Fruit fly (Drosophila melanogaster): ENCODE measurements around the gene CG10907.

Gene CG10907

DNA sequence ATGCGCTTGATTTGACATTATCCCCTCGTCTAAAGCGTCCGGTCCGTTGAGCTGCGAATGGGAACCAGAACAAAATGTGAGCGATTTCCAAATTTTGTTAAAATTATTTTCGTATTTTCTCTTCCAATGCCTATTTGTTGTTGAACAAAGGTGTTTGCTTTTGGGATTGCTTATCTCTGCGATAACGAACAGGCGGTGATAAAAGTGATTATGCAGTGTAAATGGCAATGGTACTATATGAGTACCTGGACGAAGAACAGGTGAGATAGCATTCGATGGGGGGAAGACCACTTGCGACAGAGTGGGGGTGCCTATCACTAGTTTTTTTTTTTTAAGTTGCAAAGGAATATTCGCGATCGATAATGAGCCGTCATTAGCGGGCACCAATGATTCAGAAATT lies 5.1 kb upstream of the CG10907 start:
- TF ChIP-seq psq (optimal IDR thresholded peaks at IDR 0.05) (no peak), h (optimal IDR thresholded peaks at IDR 0.05) (no peak), ttk (optimal IDR thresholded peaks at IDR 0.05) (no peak), Sin3A (optimal IDR thresholded peaks at IDR 0.05) (no peak), insv (optimal IDR thresholded peaks at IDR 0.05) (no peak), Myc (optimal IDR thresholded peaks at IDR 0.05) (no peak)

DNA sequence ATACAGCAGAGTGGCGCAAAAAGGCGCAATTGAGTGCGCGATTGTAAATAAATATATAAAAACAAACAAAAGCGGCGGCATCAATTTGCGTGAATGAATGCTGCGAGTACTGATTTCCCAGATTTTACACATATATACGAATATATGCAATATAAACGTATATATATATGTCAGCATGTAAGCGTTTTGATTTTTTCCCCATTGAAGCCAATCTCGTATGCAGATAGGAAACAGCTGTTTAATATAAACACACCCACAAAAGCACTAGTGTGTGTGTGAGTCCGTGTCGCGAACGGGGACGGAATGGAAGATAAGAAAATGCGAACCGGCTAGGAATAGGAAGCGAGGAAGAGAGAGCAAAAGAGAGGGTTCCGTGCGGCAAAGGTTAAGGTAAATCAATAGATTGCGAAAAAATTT lies 4.4 kb upstream of the CG10907 start:
- TF ChIP-seq ttk (optimal IDR thresholded peaks at IDR 0.05) = no peak
- peak; percentile 5 for TF ChIP-seq psq (optimal IDR thresholded peaks at IDR 0.05)

DNA sequence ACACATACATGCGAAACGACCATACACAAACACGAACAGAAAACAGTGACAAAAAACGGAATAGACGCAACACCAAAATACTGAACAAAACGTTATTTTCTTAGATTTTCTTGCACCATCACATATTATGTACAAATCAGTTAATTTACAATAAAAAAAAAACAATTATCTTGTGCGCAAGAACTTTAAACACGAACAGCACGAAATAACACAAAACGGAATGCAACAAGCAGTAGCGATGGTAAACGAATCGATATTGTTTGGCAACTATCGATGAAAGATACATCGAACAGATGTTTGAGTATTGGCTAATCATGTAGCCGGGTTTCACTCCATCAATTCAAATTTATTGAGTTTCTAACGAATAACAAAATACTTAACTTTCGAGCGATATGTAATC lies 3.5 kb upstream of the CG10907 start, which contains the start of gene Pi3K68D:
Gene Pi3K68D, minus strand, starts transcription at position 241 of the 400 bp plus-strand sequence.
- TF ChIP-seq psq (optimal IDR thresholded peaks at IDR 0.05) = no peak
- no peak for TF ChIP-seq Sin3A (optimal IDR thresholded peaks at IDR 0.05)
- TF ChIP-seq insv (optimal IDR thresholded peaks at IDR 0.05) = no peak
- TF ChIP-seq Myc (optimal IDR thresholded peaks at IDR 0.05) = no peak
- no peak for TF ChIP-seq ttk (optimal IDR thresholded peaks at IDR 0.05)
- no peak for TF ChIP-seq h (optimal IDR thresholded peaks at IDR 0.05)

DNA sequence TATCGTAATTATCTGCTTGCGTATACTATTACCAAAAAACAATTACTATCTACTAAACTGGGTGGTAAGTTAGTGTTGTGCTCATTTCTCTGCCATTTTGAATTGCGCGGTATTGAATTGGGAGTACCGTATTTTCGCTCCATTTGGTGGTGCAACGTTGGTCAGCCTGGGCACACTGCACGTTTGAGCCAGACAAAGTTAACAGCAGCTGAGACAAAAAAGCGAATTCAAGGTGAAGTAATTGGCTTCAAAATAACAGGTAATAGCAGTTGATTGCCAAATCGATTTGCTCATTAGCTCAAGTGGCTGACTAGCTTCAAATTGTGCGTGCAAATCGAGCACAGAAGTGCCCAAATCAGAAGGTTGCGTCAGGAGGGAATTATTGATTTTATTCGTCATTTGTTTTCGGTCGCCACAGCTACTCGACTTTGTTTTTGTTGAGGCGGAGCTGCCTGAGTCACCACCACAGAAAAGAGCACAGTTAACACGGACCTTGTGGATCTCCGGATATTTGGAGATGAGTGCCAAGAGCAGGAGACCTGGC lies 2.2 kb downstream of the CG10907 start, which contains the start of gene Klp68D:
Gene Klp68D, plus strand, starts transcription at position 175 of the 544 bp plus-strand sequence.
- TF ChIP-seq Myc (optimal IDR thresholded peaks at IDR 0.05) (no peak), ttk (optimal IDR thresholded peaks at IDR 0.05) (no peak), psq (optimal IDR thresholded peaks at IDR 0.05) (no peak), h (optimal IDR thresholded peaks at IDR 0.05) (no peak), Sin3A (optimal IDR thresholded peaks at IDR 0.05) (no peak), insv (optimal IDR thresholded peaks at IDR 0.05) (no peak)

DNA sequence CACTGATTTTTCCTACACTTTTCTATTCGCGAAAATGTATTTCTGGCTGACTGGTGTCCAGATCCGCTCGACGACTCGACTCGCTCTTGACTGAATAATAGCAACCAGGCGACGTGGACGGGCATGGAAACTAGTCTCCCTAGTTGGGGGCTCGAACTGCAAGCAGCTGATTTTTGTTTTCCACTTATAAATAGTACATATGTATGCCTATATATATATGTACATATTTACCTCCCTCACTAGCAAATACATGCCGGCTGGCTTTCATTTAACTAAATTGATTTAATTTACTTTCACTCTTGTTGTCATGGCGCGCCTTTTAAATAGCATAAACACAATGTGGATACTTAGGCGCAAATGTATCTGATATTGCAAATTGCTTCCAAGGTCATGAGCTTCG lies 7.4 kb downstream of the CG10907 start, which contains the start of gene Gcat:
Gene Gcat, minus strand, starts transcription at position 101 of the 400 bp plus-strand sequence.
- TF ChIP-seq Myc (optimal IDR thresholded peaks at IDR 0.05) (no peak), psq (optimal IDR thresholded peaks at IDR 0.05) (no peak), h (optimal IDR thresholded peaks at IDR 0.05) (no peak), ttk (optimal IDR thresholded peaks at IDR 0.05) (no peak), Sin3A (optimal IDR thresholded peaks at IDR 0.05) (no peak), insv (optimal IDR thresholded peaks at IDR 0.05) (no peak)

DNA sequence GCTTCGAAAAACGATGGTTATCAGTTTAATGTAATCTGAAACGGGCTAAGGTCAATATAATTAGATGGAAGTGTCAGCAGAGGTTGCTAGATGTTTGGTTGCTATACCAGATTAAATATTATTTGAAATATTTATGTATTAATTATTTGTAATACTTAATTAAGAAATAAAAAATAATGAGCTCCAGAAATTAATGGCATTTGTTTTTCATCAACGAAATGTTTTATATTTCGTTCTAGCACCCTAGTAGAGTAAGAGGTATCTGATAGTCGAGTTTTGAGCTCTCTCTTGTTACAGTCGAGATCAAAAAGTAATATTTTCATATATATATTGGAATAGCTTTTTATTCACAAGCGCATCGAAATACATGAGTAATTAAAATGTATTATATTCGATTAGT lies 8.3 kb downstream of the CG10907 start:
- TF ChIP-seq psq (optimal IDR thresholded peaks at IDR 0.05) (no peak), Myc (optimal IDR thresholded peaks at IDR 0.05) (no peak), insv (optimal IDR thresholded peaks at IDR 0.05) (no peak), Sin3A (optimal IDR thresholded peaks at IDR 0.05) (no peak), ttk (optimal IDR thresholded peaks at IDR 0.05) (no peak), h (optimal IDR thresholded peaks at IDR 0.05) (no peak)

- TF ChIP-seq psq (optimal IDR thresholded peaks at IDR 0.05) (no peak), Myc (optimal IDR thresholded peaks at IDR 0.05) (no peak), ttk (optimal IDR thresholded peaks at IDR 0.05) (no peak), insv (optimal IDR thresholded peaks at IDR 0.05) (no peak), h (optimal IDR thresholded peaks at IDR 0.05) (no peak), Sin3A (optimal IDR thresholded peaks at IDR 0.05) (no peak)
These were observed 21.3 kb downstream of the CG10907 start, which contains the start of gene Cubn2 for dm6 chr3L:11814655-11815054. Gene Cubn2, minus strand, starts transcription at chr3L:11814755.

DNA sequence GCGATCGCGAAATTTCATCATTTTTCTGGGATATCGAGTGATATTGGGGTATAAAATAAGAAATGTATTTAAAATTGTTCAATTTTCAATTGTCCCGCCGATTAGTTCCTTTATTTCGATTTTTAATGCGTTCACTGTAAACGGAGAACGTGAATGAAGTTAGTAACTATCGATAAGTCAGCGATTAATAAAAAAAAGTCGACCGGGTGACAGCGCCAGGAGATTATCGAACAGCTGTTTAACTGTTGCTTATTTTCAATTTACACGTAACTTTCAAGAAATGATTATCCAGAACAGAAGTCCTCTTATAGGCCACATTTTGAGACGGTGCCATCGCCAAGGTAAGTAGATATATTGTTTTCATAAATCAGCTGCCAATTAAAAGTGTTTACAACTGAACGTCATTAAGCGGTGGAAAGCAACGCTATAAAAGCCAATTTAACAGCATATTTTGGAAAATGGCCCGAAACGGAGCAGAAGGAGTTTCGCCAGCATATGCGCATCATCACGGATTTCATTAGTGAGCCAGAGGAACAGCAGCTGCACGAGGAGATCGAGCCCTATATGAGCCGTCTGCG lies 22.0 kb downstream of the CG10907 start, which contains the start of gene CG14130:
Gene CG14130, plus strand, starts transcription at position 225 of the 578 bp plus-strand sequence.
- TF ChIP-seq h (optimal IDR thresholded peaks at IDR 0.05) = no peak
- no peak for TF ChIP-seq psq (optimal IDR thresholded peaks at IDR 0.05)
- TF ChIP-seq insv (optimal IDR thresholded peaks at IDR 0.05) = no peak
- TF ChIP-seq Myc (optimal IDR thresholded peaks at IDR 0.05) = no peak
- no peak for TF ChIP-seq Sin3A (optimal IDR thresholded peaks at IDR 0.05)

- TF ChIP-seq Myc (optimal IDR thresholded peaks at IDR 0.05) (no peak), h (optimal IDR thresholded peaks at IDR 0.05) (no peak), insv (optimal IDR thresholded peaks at IDR 0.05) (no peak), psq (optimal IDR thresholded peaks at IDR 0.05) (no peak), Sin3A (optimal IDR thresholded peaks at IDR 0.05) (no peak), ttk (optimal IDR thresholded peaks at IDR 0.05) (no peak)
These were observed 23.3 kb downstream of the CG10907 start for dm6 chr3L:11816641-11817040.

dm6 chr3L:11819639-11820456 lies 26.5 kb downstream of the CG10907 start:
- TF ChIP-seq Sin3A (optimal IDR thresholded peaks at IDR 0.05) = no peak

DNA sequence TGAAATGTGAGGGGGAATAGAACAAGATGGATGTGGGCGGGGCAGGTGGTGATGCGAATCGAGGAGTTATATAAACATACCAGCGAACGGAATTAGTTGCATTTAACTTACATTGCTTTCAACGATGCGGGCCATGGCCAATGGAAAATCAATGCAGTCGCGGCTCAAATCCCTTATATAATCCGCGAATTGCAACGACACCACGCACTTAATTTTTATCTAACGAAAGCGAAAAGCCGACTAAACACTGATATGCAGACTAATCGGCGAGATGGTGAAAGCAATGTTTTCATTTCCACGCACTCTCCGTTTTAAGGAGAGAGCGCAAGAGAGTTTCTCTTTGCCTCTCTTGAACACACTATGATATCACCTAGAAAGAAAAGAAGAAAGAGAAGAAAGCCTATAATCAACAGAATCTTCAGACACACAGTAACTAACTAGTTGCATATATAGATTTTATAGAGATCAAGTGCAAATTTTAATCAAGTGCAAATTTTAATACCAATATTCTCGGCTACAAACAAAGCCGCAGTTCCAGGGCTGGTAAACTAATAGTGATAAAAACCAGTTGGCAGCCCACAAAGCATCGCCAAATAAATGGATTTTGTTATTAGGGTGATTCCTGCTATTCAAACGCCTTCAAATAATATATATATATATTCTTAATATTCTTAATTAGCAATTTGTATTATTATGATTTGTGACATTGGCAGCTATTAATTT lies 28.6 kb downstream of the CG10907 start, which contains the start of the genes CG11597 and CG5946:
Gene CG11597, minus strand, starts transcription at position 553 of the 723 bp plus-strand sequence.
Gene CG5946, minus strand, starts transcription at position 553 of the 723 bp plus-strand sequence.
- TF ChIP-seq psq (optimal IDR thresholded peaks at IDR 0.05) (no peak), Myc (optimal IDR thresholded peaks at IDR 0.05) (no peak)
